In genomic region chrII:3439842-3440640, ce11 we compare ENCODE assay signal across 7 worm cellular contexts.
TF ChIP-seq lines count a peak whose summit lies in the region.

No protein-coding gene starts in this region.

TF ChIP-seq in whole organism, L1 larva, 84 proteins besides CTCF, POLR2A, EP300 and RAD21:
- TF ChIP-seq ceh-8 (GFP tag; optimal IDR thresholded peaks at IDR 0.05; lab: Kevin White, UChicago), result no peak
- TF ChIP-seq lir-3 (tag; optimal IDR thresholded peaks at IDR 0.05; lab: Kevin White, UChicago; ENCODE audit: poor library complexity), result no peak
- peak; percentile 59 for TF ChIP-seq snpc-4 (tag; optimal IDR thresholded peaks at IDR 0.05; lab: Kevin White, UChicago)
- peak; percentile 86 for TF ChIP-seq elt-2 (tag; optimal IDR thresholded peaks at IDR 0.05; lab: Kevin White, UChicago)
- no peak for TF ChIP-seq ces-1 (GFP tag; optimal IDR thresholded peaks at IDR 0.05; lab: Kevin White, UChicago)
- peak; percentile 57 for TF ChIP-seq tlp-1 (tag; optimal IDR thresholded peaks at IDR 0.05; lab: Kevin White, UChicago)

TF ChIP-seq in whole organism, L2 larva, 48 proteins besides CTCF, POLR2A, EP300 and RAD21:
- no peak for TF ChIP-seq lin-11 (tag; optimal IDR thresholded peaks at IDR 0.05; lab: Kevin White, UChicago)
- TF ChIP-seq fos-1 (tag; optimal IDR thresholded peaks at IDR 0.05; lab: Kevin White, UChicago), result peak; percentile 72
- TF ChIP-seq lin-13 (GFP tag; optimal IDR thresholded peaks at IDR 0.05; lab: Kevin White, UChicago), result no peak
- no peak for TF ChIP-seq nhr-25 (tag; optimal IDR thresholded peaks at IDR 0.05; lab: Kevin White, UChicago)
- TF ChIP-seq snpc-4 (tag; optimal IDR thresholded peaks at IDR 0.05; lab: Kevin White, UChicago), result peak; percentile 59
- no peak for TF ChIP-seq ZK546.5 (tag; optimal IDR thresholded peaks at IDR 0.05; lab: Kevin White, UChicago)
- TF ChIP-seq sma-9 (GFP tag; optimal IDR thresholded peaks at IDR 0.05; lab: Kevin White, UChicago), result peak; percentile 90
- no peak for TF ChIP-seq sma-9 (tag; optimal IDR thresholded peaks at IDR 0.05; lab: Kevin White, UChicago)
- TF ChIP-seq nhr-21 (tag; optimal IDR thresholded peaks at IDR 0.05; lab: Kevin White, UChicago), result no peak
- no peak for TF ChIP-seq nhr-6 (tag; optimal IDR thresholded peaks at IDR 0.05; lab: Kevin White, UChicago)
- TF ChIP-seq C34F6.9 (tag; optimal IDR thresholded peaks at IDR 0.05; lab: Kevin White, UChicago), result no peak
- TF ChIP-seq sma-3 (GFP tag; optimal IDR thresholded peaks at IDR 0.05; lab: Kevin White, UChicago), result peak; percentile 66
- TF ChIP-seq unc-62 (GFP tag; optimal IDR thresholded peaks at IDR 0.05; lab: Kevin White, UChicago), result no peak

TF ChIP-seq in whole organism, L3 larva, 47 proteins besides CTCF, POLR2A, EP300 and RAD21:
- peak; percentile 89 for TF ChIP-seq elt-2 (tag; optimal IDR thresholded peaks at IDR 0.05; lab: Kevin White, UChicago)
- no peak for TF ChIP-seq fkh-2 (tag; optimal IDR thresholded peaks at IDR 0.05; lab: Kevin White, UChicago)
- TF ChIP-seq pqm-1 (tag; optimal IDR thresholded peaks at IDR 0.05; lab: Kevin White, UChicago), result peak; percentile 57
- peak; percentile 57 for TF ChIP-seq snpc-4 (tag; optimal IDR thresholded peaks at IDR 0.05; lab: Kevin White, UChicago)
- TF ChIP-seq hmg-11 (tag; optimal IDR thresholded peaks at IDR 0.05; lab: Kevin White, UChicago), result no peak
- TF ChIP-seq nhr-76 (tag; optimal IDR thresholded peaks at IDR 0.05; lab: Kevin White, UChicago), result no peak

TF ChIP-seq in whole organism, L4 larva, 104 proteins besides CTCF, POLR2A, EP300 and RAD21 (continues in another document):
- no peak for TF ChIP-seq aly-2 (tag; optimal IDR thresholded peaks at IDR 0.05; lab: Kevin White, UChicago)
- TF ChIP-seq nhr-76 (tag; optimal IDR thresholded peaks at IDR 0.05; lab: Kevin White, UChicago), result no peak
- TF ChIP-seq zip-2 (tag; optimal IDR thresholded peaks at IDR 0.05; lab: Kevin White, UChicago), result no peak
- TF ChIP-seq nhr-11 (tag; optimal IDR thresholded peaks at IDR 0.05; lab: Kevin White, UChicago), result no peak
- no peak for TF ChIP-seq daf-8 (GFP tag; IDR thresholded peaks at IDR 0.05; lab: Robert Waterston, UW)
- no peak for TF ChIP-seq ces-1 (GFP tag; optimal IDR thresholded peaks at IDR 0.05; lab: Kevin White, UChicago)
- TF ChIP-seq zfp-2 (tag; optimal IDR thresholded peaks at IDR 0.05; lab: Kevin White, UChicago), result no peak
- no peak for TF ChIP-seq D1046.2 (GFP tag; IDR thresholded peaks at IDR 0.05; lab: Robert Waterston, UW)
- no peak for TF ChIP-seq ZK546.5 (tag; optimal IDR thresholded peaks at IDR 0.05; lab: Kevin White, UChicago)
- no peak for TF ChIP-seq lin-39 (tag; optimal IDR thresholded peaks at IDR 0.05; lab: Kevin White, UChicago)
- TF ChIP-seq nhr-237 (tag; optimal IDR thresholded peaks at IDR 0.05; lab: Kevin White, UChicago), result no peak
- TF ChIP-seq F10B5.3 (tag; optimal IDR thresholded peaks at IDR 0.05; lab: Kevin White, UChicago), result no peak
- TF ChIP-seq dmd-6 (GFP tag; IDR thresholded peaks at IDR 0.05; lab: Robert Waterston, UW), result peak; percentile 63
- TF ChIP-seq F26F4.8 (GFP tag; conservative IDR thresholded peaks at IDR 0.05; lab: Robert Waterston, UW), result no peak
- TF ChIP-seq ceh-20 (GFP tag; IDR thresholded peaks at IDR 0.05; lab: Robert Waterston, UW), result no peak
- no peak for TF ChIP-seq tra-1 (GFP tag; IDR thresholded peaks at IDR 0.05; lab: Robert Waterston, UW)
- no peak for TF ChIP-seq T26A8.4 (GFP tag; IDR thresholded peaks at IDR 0.05; lab: Robert Waterston, UW)
- no peak for TF ChIP-seq R02D3.7 (tag; optimal IDR thresholded peaks at IDR 0.05; lab: Kevin White, UChicago)
- TF ChIP-seq fos-1 (tag; optimal IDR thresholded peaks at IDR 0.05; lab: Kevin White, UChicago), result no peak

TF ChIP-seq in whole organism, late embryonic, 69 proteins besides CTCF, POLR2A, EP300 and RAD21:
- TF ChIP-seq ceh-18 (tag; optimal IDR thresholded peaks at IDR 0.05; lab: Kevin White, UChicago) (no peak), K09A11.1 (tag; optimal IDR thresholded peaks at IDR 0.05; lab: Kevin White, UChicago; ENCODE audit: insufficient read depth) (no peak), elt-2 (tag; optimal IDR thresholded peaks at IDR 0.05; lab: Kevin White, UChicago) (peak; percentile 39), ama-1 (optimal IDR thresholded peaks at IDR 0.05; lab: Kevin White, UChicago) (no peak)

TF ChIP-seq in whole organism, mixed stage, embryonic, 35 proteins besides CTCF, POLR2A, EP300 and RAD21:
- TF ChIP-seq zip-8 (tag; optimal IDR thresholded peaks at IDR 0.05; lab: Kevin White, UChicago), result peak; percentile 64
- no peak for TF ChIP-seq ces-1 (GFP tag; optimal IDR thresholded peaks at IDR 0.05; lab: Kevin White, UChicago)
- no peak for TF ChIP-seq sem-2 (GFP tag; optimal IDR thresholded peaks at IDR 0.05; lab: Kevin White, UChicago)

TF ChIP-seq in whole organism, young adult, 124 proteins besides CTCF, POLR2A, EP300 and RAD21:
- TF ChIP-seq snpc-1.1 (tag; optimal IDR thresholded peaks at IDR 0.05; lab: Kevin White, UChicago; ENCODE audit: insufficient read depth) (peak; percentile 29), snpc-4 (GFP tag; optimal IDR thresholded peaks at IDR 0.05; lab: Kevin White, UChicago) (no peak), snpc-4 (tag; optimal IDR thresholded peaks at IDR 0.05; lab: Kevin White, UChicago) (peak in 2 of 4 experiments; percentile 36 to 78), ekl-4 (GFP tag; IDR thresholded peaks at IDR 0.05; lab: Robert Waterston, UW) (no peak)
